Worm (Caenorhabditis elegans) whole organism, L1 larva: ENCODE measurements around the gene aagr-1.

Experiments
- blmp-1 ChIP-seq: fragments of 150-350 bp; optimal IDR thresholded peaks from 2 replicates; lab custom pipeline; 2014; ENCODE audit warnings: missing biosample characterization, missing genetic modification characterization
- elt-3 ChIP-seq, 6 experiments: fragments of 150-350 bp in 1 of 6; sonication (generic microtip); optimal IDR thresholded peaks; 2 replicates each; lab custom pipeline; 2017 to 2018; ENCODE audit warnings: missing biosample characterization in 6 of 6, missing genetic modification characterization in 6 of 6, inconsistent platforms in 1 of 6
- nhr-77 ChIP-seq: fragments of 150-350 bp; optimal IDR thresholded peaks from 2 replicates; lab custom pipeline; 2014; ENCODE audit warnings: missing biosample characterization, missing genetic modification characterization

ce11 chrIV:8377501-8377900 is 11.2 kb downstream of the aagr-1 start, which contains the start of gene D2096.7:
- no peak for TF ChIP-seq nhr-77 (tag; lab: Kevin White, UChicago)
- no peak for TF ChIP-seq blmp-1 (tag; lab: Kevin White, UChicago)
- no peak for TF ChIP-seq elt-3 (tag; optimal IDR thresholded peaks at IDR 0.05; lab: Kevin White, UChicago)
